Fruit fly (Drosophila melanogaster): ENCODE measurements around the gene Ugt37B1.

- no peak for TF ChIP-seq CG8478 (optimal IDR thresholded peaks at IDR 0.05)
- no peak for TF ChIP-seq CTCF (optimal IDR thresholded peaks at IDR 0.05)
These were observed 6.0 kb upstream of the Ugt37B1 start for dm6 chr2L:6218669-6219406.
